Fruit fly (Drosophila melanogaster) S2 (cell line): ENCODE measurements around the gene CG18788.

Source experiments
- CG8478 ChIP-seq: fragments of >200 bp; optimal IDR thresholded peaks from 2 replicates; lab custom pipeline; 2018
- CTCF ChIP-seq, 2 experiments: fragments of >200 bp; optimal IDR thresholded peaks; 2 replicates each; lab custom pipeline; 2018

dm6 chr2L:12075850-12076249, 41.9 kb downstream of the CG18788 start, which contains the start of gene CG14947:
- TF ChIP-seq CG8478 (no peak), CTCF (optimal IDR thresholded peaks at IDR 0.05; lab: Kevin White, UChicago) (no peak)
